Worm (Caenorhabditis elegans): ENCODE results near the gene C47D2.1.

DNA sequence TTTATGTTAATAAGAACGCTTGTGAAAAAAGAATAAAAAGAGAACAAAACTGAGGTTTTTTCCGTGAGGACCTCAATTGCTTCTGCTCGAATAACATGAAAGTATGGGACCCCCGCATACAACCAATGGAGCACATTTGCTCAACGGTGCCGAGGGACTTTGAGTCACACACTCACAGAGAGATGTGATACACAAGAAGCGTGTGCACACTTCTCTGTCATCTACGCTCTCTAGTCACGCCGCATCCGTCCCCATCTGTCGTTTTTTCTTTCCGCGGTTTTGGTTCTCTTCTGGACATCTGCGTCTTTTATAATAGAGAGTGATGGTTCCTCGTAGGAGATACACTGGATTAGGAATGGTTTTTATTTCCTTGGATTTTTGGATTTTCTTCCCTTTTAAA, 8.9 kb upstream of the C47D2.1 start:
- TF ChIP-seq him-1 (tag; optimal IDR thresholded peaks at IDR 0.05) (no peak), dao-5 (tag; optimal IDR thresholded peaks at IDR 0.05) (no peak)
